Worm (Caenorhabditis elegans): ENCODE results near the gene slrp-1.

DNA sequence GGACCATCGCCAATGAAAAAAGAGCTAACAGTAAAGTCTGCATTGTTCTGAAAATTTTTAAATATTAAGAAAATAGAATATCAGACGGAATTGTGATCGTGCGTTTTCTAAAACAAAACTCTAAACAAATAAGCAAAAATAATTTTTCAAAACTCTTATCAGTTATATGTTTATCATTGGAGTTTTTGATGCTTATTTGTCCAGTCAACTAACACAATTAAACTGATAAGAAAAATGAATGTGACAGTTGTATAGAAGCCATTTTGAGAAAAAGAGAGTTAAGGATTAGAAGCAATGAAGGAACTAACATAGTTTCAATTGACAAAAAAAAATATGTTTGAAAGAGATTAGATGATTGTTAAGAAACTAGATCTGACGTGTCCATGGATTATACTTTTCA, 35.0 kb upstream of the slrp-1 start, which contains the start of gene ttr-44:
- no peak for TF ChIP-seq klf-2 (GFP tag; conservative IDR thresholded peaks at IDR 0.05)
- no peak for TF ChIP-seq T22C8.4 (GFP tag; IDR thresholded peaks at IDR 0.05)
- no peak for TF ChIP-seq med-1 (GFP tag; optimal IDR thresholded peaks at IDR 0.05; ENCODE audit: insufficient read depth)

Data from whole organism, midembryonic.